Worm (Caenorhabditis elegans) whole organism, L2 larva: ENCODE results near the gene arcp-1.
A peak's percentile ranks its signal among the peaks of the same experiment; 100 is the strongest.

Source experiments
- C34F6.9 ChIP-seq: fragments of 150-350 bp; optimal IDR thresholded peaks from 2 replicates; lab custom pipeline; 2014; ENCODE audit warnings: missing biosample characterization, missing genetic modification characterization
- F13H6.1 ChIP-seq: sonication (generic microtip); optimal IDR thresholded peaks from 2 replicates; lab custom pipeline; 2016; ENCODE audit warnings: missing genetic modification characterization, missing compliant biosample characterization
- R02D3.7 ChIP-seq: fragments of 150-350 bp; optimal IDR thresholded peaks from 2 replicates; lab custom pipeline; 2014; ENCODE audit warnings: missing biosample characterization, missing genetic modification characterization
- Y55F3AM.14 ChIP-seq: fragments of 200-800 bp; sonication (Bioruptor generic); optimal IDR thresholded peaks from 2 replicates; lab custom pipeline; 2018; ENCODE audit warnings: mild to moderate bottlenecking, missing genetic modification characterization, missing compliant biosample characterization
- ZK546.5 ChIP-seq: sonication (generic microtip); optimal IDR thresholded peaks from 2 replicates; lab custom pipeline; 2017; ENCODE audit warnings: missing biosample characterization, missing genetic modification characterization
- alr-1 ChIP-seq: fragments of 150-350 bp; optimal IDR thresholded peaks from 2 replicates; lab custom pipeline; 2014; ENCODE audit warnings: missing biosample characterization, missing genetic modification characterization
- aly-2 ChIP-seq: fragments of 150-350 bp; optimal IDR thresholded peaks from 2 replicates; lab custom pipeline; 2014; ENCODE audit warnings: missing biosample characterization, missing genetic modification characterization
- ama-1 ChIP-seq: fragments of 150-350 bp; optimal IDR thresholded peaks from 2 replicates; lab custom pipeline; 2018; ENCODE audit warnings: inconsistent platforms
- blmp-1 ChIP-seq: sonication (generic microtip); optimal IDR thresholded peaks from 2 replicates; lab custom pipeline; 2017; ENCODE audit warnings: missing genetic modification characterization, mild to moderate bottlenecking, missing compliant biosample characterization, antibody characterized with exemption, moderate library complexity; ENCODE audit not compliant: insufficient read depth
- ceh-16 ChIP-seq: fragments of 150-350 bp; optimal IDR thresholded peaks from 2 replicates; lab custom pipeline; 2014; ENCODE audit warnings: missing biosample characterization, missing genetic modification characterization
- ceh-82 ChIP-seq: fragments of 150-350 bp; optimal IDR thresholded peaks from 2 replicates; lab custom pipeline; 2014; ENCODE audit warnings: missing biosample characterization, missing genetic modification characterization
- crh-2 ChIP-seq: sonication (generic microtip); optimal IDR thresholded peaks from 2 replicates; lab custom pipeline; 2017; ENCODE audit warnings: missing biosample characterization, missing genetic modification characterization
- dmd-4 ChIP-seq: sonication (generic microtip); optimal IDR thresholded peaks from 2 replicates; lab custom pipeline; 2017; ENCODE audit warnings: missing biosample characterization, missing genetic modification characterization
- egl-27 ChIP-seq: sonication (generic microtip); optimal IDR thresholded peaks from 3 replicates; lab custom pipeline; 2017; ENCODE audit warnings: missing biosample characterization, missing genetic modification reagents, missing genetic modification characterization
- elt-1 ChIP-seq: fragments of 150-350 bp; optimal IDR thresholded peaks from 2 replicates; lab custom pipeline; 2014; ENCODE audit warnings: missing biosample characterization, missing genetic modification characterization
- elt-3 ChIP-seq: sonication (generic microtip); optimal IDR thresholded peaks from 2 replicates; lab custom pipeline; 2017; ENCODE audit warnings: missing biosample characterization, missing genetic modification characterization
- fos-1 ChIP-seq: fragments of 150-350 bp; optimal IDR thresholded peaks from 2 replicates; lab custom pipeline; 2014; ENCODE audit warnings: missing biosample characterization, missing genetic modification characterization
- gmeb-1 ChIP-seq: fragments of 150-350 bp; optimal IDR thresholded peaks from 2 replicates; lab custom pipeline; 2014; ENCODE audit warnings: missing biosample characterization, missing genetic modification characterization
- lin-11 ChIP-seq: fragments of 150-350 bp; sonication (generic microtip); optimal IDR thresholded peaks from 2 replicates; lab custom pipeline; 2014; ENCODE audit warnings: missing biosample characterization, missing genetic modification characterization, inconsistent platforms, mixed read lengths
- lin-13 ChIP-seq: fragments of 150-350 bp; optimal IDR thresholded peaks from 2 replicates; lab custom pipeline; 2014; ENCODE audit warnings: missing biosample characterization, missing genetic modification reagents, missing genetic modification characterization
- lin-39 ChIP-seq: fragments of 150-350 bp; optimal IDR thresholded peaks from 2 replicates; lab custom pipeline; 2014; ENCODE audit warnings: missing biosample characterization, missing genetic modification reagents, missing genetic modification characterization
- lsy-2 ChIP-seq, 2 experiments: fragments of 150-350 bp in 1 of 2; sonication (generic microtip) in 1 of 2; optimal IDR thresholded peaks; 2 replicates each; lab custom pipeline; 2014 to 2017; ENCODE audit warnings: missing biosample characterization in 2 of 2, missing genetic modification characterization in 2 of 2
- mab-5 ChIP-seq: fragments of 150-350 bp; optimal IDR thresholded peaks from 2 replicates; lab custom pipeline; 2014; ENCODE audit warnings: missing biosample characterization, missing genetic modification characterization
- mbf-1 ChIP-seq: sonication (generic microtip); optimal IDR thresholded peaks from 2 replicates; lab custom pipeline; 2017; ENCODE audit warnings: missing biosample characterization, missing genetic modification characterization
- mdl-1 ChIP-seq, 2 experiments: fragments of 150-350 bp in 1 of 2; sonication (generic microtip) in 1 of 2; optimal IDR thresholded peaks; 2 replicates each; lab custom pipeline; 2017; ENCODE audit warnings: missing biosample characterization in 2 of 2, missing genetic modification characterization in 2 of 2
- nhr-10 ChIP-seq: sonication (generic microtip); optimal IDR thresholded peaks from 2 replicates; lab custom pipeline; 2017; ENCODE audit warnings: missing biosample characterization, missing genetic modification characterization
- nhr-11 ChIP-seq: fragments of 150-350 bp; optimal IDR thresholded peaks from 2 replicates; lab custom pipeline; 2014; ENCODE audit warnings: missing biosample characterization, missing genetic modification characterization
- nhr-129 ChIP-seq: fragments of 150-350 bp; optimal IDR thresholded peaks from 2 replicates; lab custom pipeline; 2014; ENCODE audit warnings: missing biosample characterization, missing genetic modification characterization
- nhr-21 ChIP-seq: fragments of 150-350 bp; optimal IDR thresholded peaks from 2 replicates; lab custom pipeline; 2014; ENCODE audit warnings: missing biosample characterization, missing genetic modification characterization
- nhr-23 ChIP-seq: fragments of 150-350 bp; optimal IDR thresholded peaks from 2 replicates; lab custom pipeline; 2014; ENCODE audit warnings: missing biosample characterization, missing genetic modification reagents, missing genetic modification characterization
- nhr-237 ChIP-seq: fragments of 150-350 bp; optimal IDR thresholded peaks from 2 replicates; lab custom pipeline; 2014; ENCODE audit warnings: missing biosample characterization, missing genetic modification characterization
- nhr-25 ChIP-seq: fragments of 150-350 bp; sonication (generic microtip); optimal IDR thresholded peaks from 3 replicates; lab custom pipeline; 2014; ENCODE audit warnings: missing biosample characterization, missing genetic modification characterization
- nhr-6 ChIP-seq: fragments of 150-350 bp; optimal IDR thresholded peaks from 2 replicates; lab custom pipeline; 2014; ENCODE audit warnings: missing biosample characterization, missing genetic modification characterization
- nhr-77 ChIP-seq: fragments of 150-350 bp; optimal IDR thresholded peaks from 2 replicates; lab custom pipeline; 2014; ENCODE audit warnings: missing biosample characterization, missing genetic modification characterization
- peb-1 ChIP-seq: fragments of 150-350 bp; optimal IDR thresholded peaks from 2 replicates; lab custom pipeline; 2014; ENCODE audit warnings: missing biosample characterization, missing genetic modification characterization
- sem-4 ChIP-seq: fragments of 150-350 bp; optimal IDR thresholded peaks from 2 replicates; lab custom pipeline; 2014; ENCODE audit warnings: missing biosample characterization, missing genetic modification reagents, missing genetic modification characterization
- skn-1 ChIP-seq: sonication (generic microtip); optimal IDR thresholded peaks from 2 replicates; lab custom pipeline; 2017; ENCODE audit warnings: missing biosample characterization, missing genetic modification characterization
- sma-3 ChIP-seq: sonication (generic microtip); optimal IDR thresholded peaks from 2 replicates; lab custom pipeline; 2016; ENCODE audit warnings: missing genetic modification reagents, missing genetic modification characterization, missing compliant biosample characterization
- snpc-4 ChIP-seq: fragments of 150-350 bp; optimal IDR thresholded peaks from 2 replicates; lab custom pipeline; 2014; ENCODE audit warnings: missing biosample characterization, missing genetic modification characterization
- unc-39 ChIP-seq: fragments of 150-350 bp; optimal IDR thresholded peaks from 2 replicates; lab custom pipeline; 2014; ENCODE audit warnings: missing biosample characterization, missing genetic modification characterization
- unc-55 ChIP-seq: fragments of 150-350 bp; sonication (generic microtip); optimal IDR thresholded peaks from 3 replicates; lab custom pipeline; 2014; ENCODE audit warnings: missing biosample characterization, missing genetic modification reagents, missing genetic modification characterization
- unc-62 ChIP-seq: fragments of 150-350 bp; optimal IDR thresholded peaks from 2 replicates; lab custom pipeline; 2014; ENCODE audit warnings: missing biosample characterization, missing genetic modification reagents, missing genetic modification characterization
- zag-1 ChIP-seq: fragments of 150-350 bp; optimal IDR thresholded peaks from 2 replicates; lab custom pipeline; 2014; ENCODE audit warnings: missing biosample characterization, missing genetic modification characterization
- ztf-1 ChIP-seq: fragments of 200-800 bp; sonication (Bioruptor generic); conservative IDR thresholded peaks from 2 replicates; pipeline ENCODE4 v1.3.6; 2022; ENCODE audit warnings: missing genetic modification characterization, missing compliant biosample characterization
- ztf-11 ChIP-seq: sonication (generic microtip); optimal IDR thresholded peaks from 2 replicates; lab custom pipeline; 2017; ENCODE audit warnings: missing biosample characterization, missing genetic modification characterization
- ztf-4 ChIP-seq: fragments of 150-350 bp; optimal IDR thresholded peaks from 2 replicates; lab custom pipeline; 2014; ENCODE audit warnings: missing biosample characterization, missing genetic modification characterization

arcp-1 gene

DNA sequence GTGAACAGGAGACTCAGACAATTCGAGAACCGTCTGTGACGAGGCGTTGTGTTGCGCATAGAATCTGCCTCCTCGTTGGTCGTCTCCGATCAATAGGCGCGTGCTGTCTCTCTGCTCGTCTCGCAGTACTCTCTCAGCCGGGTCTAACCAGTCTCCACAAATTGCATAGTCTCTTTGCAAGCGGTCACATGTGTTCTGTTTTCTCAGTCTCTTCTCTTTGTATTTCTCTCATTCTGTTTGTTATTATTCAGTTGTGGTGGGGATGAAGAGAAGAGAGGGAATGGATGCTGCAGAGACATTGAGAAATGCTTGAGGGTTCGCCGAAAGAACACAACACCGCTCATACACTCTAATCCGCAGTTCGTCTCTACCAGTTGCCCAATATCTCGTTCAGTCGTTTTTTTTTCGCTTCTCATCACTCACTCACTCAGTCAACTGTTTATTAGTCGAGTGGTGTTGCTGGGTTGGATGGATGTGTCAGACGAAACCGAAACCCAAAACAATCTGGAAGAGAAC is 42.2 kb upstream of the arcp-1 start (continued):
- no peak for TF ChIP-seq elt-3

DNA sequence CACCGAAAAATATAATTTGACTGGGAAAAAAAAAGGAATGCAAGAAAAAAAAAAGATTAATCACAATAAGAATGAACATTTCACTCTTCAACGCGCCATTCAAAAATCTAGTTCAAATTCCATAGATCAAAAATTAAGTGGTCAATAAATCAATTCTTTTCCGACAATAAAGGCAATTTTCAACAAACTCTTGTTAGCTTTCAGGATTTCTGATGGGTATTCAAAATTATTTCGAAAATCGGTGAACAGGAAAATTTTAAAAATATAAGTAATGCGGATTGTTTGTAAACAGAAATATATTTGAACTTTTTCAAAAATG is 41.7 kb upstream of the arcp-1 start:
- TF ChIP-seq mbf-1 (tag; lab: Kevin White, UChicago) (no peak), unc-55 (GFP tag; lab: Kevin White, UChicago) (no peak), ztf-1 (no peak), nhr-129 (tag; lab: Kevin White, UChicago) (no peak), nhr-11 (no peak), zag-1 (tag; lab: Kevin White, UChicago) (no peak), lin-11 (no peak), crh-2 (tag; lab: Kevin White, UChicago) (no peak), R02D3.7 (tag; lab: Kevin White, UChicago) (no peak), ZK546.5 (tag; lab: Kevin White, UChicago) (no peak), nhr-237 (tag; lab: Kevin White, UChicago) (no peak)

DNA sequence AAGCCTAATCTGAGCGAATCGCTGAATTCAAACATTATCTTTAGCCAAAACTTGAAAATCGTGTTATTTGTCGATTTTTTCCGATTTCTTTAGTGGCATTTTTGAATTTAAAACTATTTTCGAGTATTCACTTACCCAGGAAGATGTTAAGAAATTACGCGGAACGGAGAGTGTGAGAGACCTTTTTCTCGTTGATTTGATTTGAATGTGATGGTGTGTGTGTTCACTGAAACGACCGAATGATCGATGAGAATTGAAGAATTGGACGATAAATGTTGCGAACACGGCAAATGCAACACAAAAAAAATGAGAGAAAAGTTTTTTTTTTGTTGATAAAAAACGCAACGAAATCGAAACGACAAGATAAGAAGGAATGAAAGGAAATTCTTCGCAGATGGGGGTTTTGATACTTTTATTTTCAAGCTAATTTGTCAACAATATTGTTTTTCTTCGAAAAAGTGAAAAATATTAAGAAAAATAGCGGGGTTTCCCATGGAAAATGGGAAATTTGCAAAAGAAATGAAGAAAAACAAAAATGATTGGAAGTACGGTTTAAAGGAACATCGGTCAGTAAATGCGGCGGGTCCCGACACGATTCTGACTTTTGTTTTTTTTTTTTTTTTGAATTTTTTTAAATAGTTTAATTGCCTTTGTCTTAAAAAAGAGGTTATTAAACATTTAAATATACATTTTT is 41.2 kb upstream of the arcp-1 start, which contains the start of gene mtm-3:
Gene mtm-3 (minus strand): TSS at position 228 of the 694 bp plus-strand sequence.
- TF ChIP-seq fos-1 (peak; percentile 48), dmd-4 (tag; lab: Kevin White, UChicago) (no peak), peb-1 (tag; lab: Kevin White, UChicago) (no peak), elt-3 (no peak), blmp-1 (tag; lab: Kevin White, UChicago) (peak; percentile 53)

- TF ChIP-seq alr-1 (no peak), crh-2 (tag; lab: Kevin White, UChicago) (peak; percentile 66), nhr-77 (tag; lab: Kevin White, UChicago) (no peak), ztf-1 (no peak), egl-27 (tag; lab: Kevin White, UChicago) (peak; percentile 39), unc-55 (GFP tag; lab: Kevin White, UChicago) (no peak), peb-1 (tag; lab: Kevin White, UChicago) (no peak), mab-5 (tag; lab: Kevin White, UChicago) (no peak), unc-39 (tag; lab: Kevin White, UChicago) (no peak), R02D3.7 (tag; lab: Kevin White, UChicago) (no peak), Y55F3AM.14 (no peak), skn-1 (tag; lab: Kevin White, UChicago) (no peak), lin-39 (tag; lab: Kevin White, UChicago) (no peak), nhr-10 (no peak), nhr-21 (tag; lab: Kevin White, UChicago) (no peak), nhr-6 (no peak), elt-3 (no peak), zag-1 (tag; lab: Kevin White, UChicago) (no peak), ztf-4 (no peak), ZK546.5 (tag; lab: Kevin White, UChicago) (no peak), nhr-11 (no peak), unc-62 (GFP tag; lab: Kevin White, UChicago) (no peak), ceh-82 (tag; lab: Kevin White, UChicago) (no peak), C34F6.9 (peak; percentile 12), lin-11 (no peak), lin-13 (GFP tag; lab: Kevin White, UChicago) (no peak), nhr-25 (tag; lab: Kevin White, UChicago) (peak; percentile 31), nhr-129 (tag; lab: Kevin White, UChicago) (peak; percentile 36), dmd-4 (tag; lab: Kevin White, UChicago) (no peak), sma-3 (GFP tag; lab: Kevin White, UChicago) (peak; percentile 39), snpc-4 (no peak), ztf-11 (tag; lab: Kevin White, UChicago) (no peak), ama-1 (lab: Kevin White, UChicago) (no peak), F13H6.1 (peak; percentile 17), fos-1 (peak; percentile 18), mdl-1 (tag; optimal IDR thresholded peaks at IDR 0.05; lab: Kevin White, UChicago) (no peak), nhr-23 (tag; lab: Kevin White, UChicago) (no peak), ceh-16 (tag; lab: Kevin White, UChicago) (no peak), gmeb-1 (tag; lab: Kevin White, UChicago) (peak; percentile 32), blmp-1 (tag; lab: Kevin White, UChicago) (peak; percentile 39), sem-4 (tag; lab: Kevin White, UChicago) (no peak), lsy-2 (tag; optimal IDR thresholded peaks at IDR 0.05; lab: Kevin White, UChicago) (peak in 1 of 2 experiments; percentile 39), mbf-1 (tag; lab: Kevin White, UChicago) (no peak), aly-2 (tag; lab: Kevin White, UChicago) (no peak), elt-1 (tag; lab: Kevin White, UChicago) (no peak)
Measured at ce11 chrIII:3799213-3799612, 40.0 kb upstream of the arcp-1 start.
